Worm (Caenorhabditis elegans) whole organism, young adult: ENCODE data around the gene F56D5.5.
A peak's percentile ranks its signal among the peaks of the same experiment; 100 is the strongest.

Source experiments
- B0261.1 ChIP-seq: sonication (generic microtip); optimal IDR thresholded peaks from 2 replicates; lab custom pipeline; 2016; ENCODE audit warnings: mild to moderate bottlenecking, missing genetic modification characterization, moderate library complexity, missing compliant biosample characterization
- B0336.3 ChIP-seq: fragments of 200-800 bp; sonication (Bioruptor generic); IDR thresholded peaks from 2 replicates; pipeline ENCODE4 v1.3.6; 2022; ENCODE audit warnings: missing genetic modification characterization, missing compliant biosample characterization
- C06A6.2 ChIP-seq: fragments of 200-800 bp; sonication (Bioruptor generic); conservative IDR thresholded peaks from 2 replicates; pipeline ENCODE4 v1.3.6; 2022; ENCODE audit warnings: missing genetic modification characterization, missing compliant biosample characterization
- C17E4.6 ChIP-seq: fragments of 200-800 bp; sonication (Bioruptor generic); IDR thresholded peaks from 2 replicates; pipeline ENCODE4 v1.3.6; 2022; ENCODE audit warnings: missing genetic modification reagents, missing genetic modification characterization, missing compliant biosample characterization
- F10E7.11 ChIP-seq: sonication (generic microtip); optimal IDR thresholded peaks from 2 replicates; lab custom pipeline; 2017; ENCODE audit warnings: mild to moderate bottlenecking, missing genetic modification characterization, moderate library complexity, missing compliant biosample characterization
- F22D6.2 ChIP-seq: sonication (generic microtip); optimal IDR thresholded peaks from 2 replicates; lab custom pipeline; 2016; ENCODE audit warnings: mild to moderate bottlenecking, missing genetic modification characterization, missing compliant biosample characterization
- F39B2.1 ChIP-seq: fragments of 200-800 bp; sonication (Bioruptor generic); IDR thresholded peaks from 2 replicates; pipeline ENCODE4 v1.3.6; 2022; ENCODE audit warnings: missing genetic modification reagents, missing genetic modification characterization, missing compliant biosample characterization
- F52B5.7 ChIP-seq: sonication (generic microtip); optimal IDR thresholded peaks from 2 replicates; lab custom pipeline; 2016; ENCODE audit warnings: mild to moderate bottlenecking, missing genetic modification characterization, missing compliant biosample characterization
- F57A8.1 ChIP-seq: fragments of 200-800 bp; sonication (Bioruptor generic); optimal IDR thresholded peaks from 2 replicates; lab custom pipeline; 2018; ENCODE audit warnings: mild to moderate bottlenecking, missing genetic modification characterization, moderate library complexity, missing compliant biosample characterization
- Y53G8AR.9 ChIP-seq: fragments of 200-800 bp; sonication (Bioruptor generic); conservative IDR thresholded peaks from 2 replicates; pipeline ENCODE4 v1.3.6; 2022; ENCODE audit warnings: missing genetic modification reagents, missing genetic modification characterization, missing compliant biosample characterization
- Y67H2A.10 ChIP-seq: fragments of 200-800 bp; sonication (Bioruptor generic); conservative IDR thresholded peaks from 2 replicates; pipeline ENCODE4 v1.3.6; 2022; ENCODE audit warnings: missing genetic modification reagents, missing genetic modification characterization, missing compliant biosample characterization
- Y79H2A.3 ChIP-seq: fragments of 200-800 bp; sonication (Bioruptor generic); conservative IDR thresholded peaks from 2 replicates; pipeline ENCODE4 v1.3.6; 2022; ENCODE audit warnings: missing genetic modification reagents, missing genetic modification characterization, missing compliant biosample characterization
- aptf-2 ChIP-seq: fragments of 200-800 bp; sonication (Bioruptor generic); conservative IDR thresholded peaks from 2 replicates; pipeline ENCODE4 v1.3.6; 2022; ENCODE audit warnings: missing genetic modification reagents, missing genetic modification characterization, missing compliant biosample characterization
- athp-1 ChIP-seq: sonication (generic microtip); optimal IDR thresholded peaks from 2 replicates; lab custom pipeline; 2017; ENCODE audit warnings: mild to moderate bottlenecking, missing genetic modification characterization, missing compliant biosample characterization
- attf-6 ChIP-seq: fragments of 200-800 bp; sonication (Bioruptor generic); IDR thresholded peaks from 2 replicates; pipeline ENCODE4 v1.3.6; 2022; ENCODE audit warnings: missing genetic modification reagents, missing genetic modification characterization, missing compliant biosample characterization
- bed-2 ChIP-seq: fragments of 200-800 bp; sonication (Bioruptor generic); IDR thresholded peaks from 2 replicates; pipeline ENCODE4 v1.3.6; 2022; ENCODE audit warnings: missing genetic modification reagents, missing genetic modification characterization, missing compliant biosample characterization
- ceh-40 ChIP-seq: fragments of 200-800 bp; sonication (Bioruptor generic); IDR thresholded peaks from 2 replicates; pipeline ENCODE4 v1.3.6; 2022; ENCODE audit warnings: missing genetic modification characterization, missing compliant biosample characterization
- die-1 ChIP-seq: sonication (generic microtip); optimal IDR thresholded peaks from 2 replicates; lab custom pipeline; 2016; ENCODE audit warnings: missing genotype, mild to moderate bottlenecking, missing genetic modification characterization, missing compliant biosample characterization
- dpff-1 ChIP-seq: sonication (generic microtip); optimal IDR thresholded peaks from 2 replicates; lab custom pipeline; 2017; ENCODE audit warnings: mild to moderate bottlenecking, missing genetic modification characterization, missing compliant biosample characterization
- dpl-1 ChIP-seq: fragments of 150-350 bp; optimal IDR thresholded peaks from 2 replicates; lab custom pipeline; 2014; ENCODE audit warnings: missing biosample characterization, missing genetic modification reagents, missing genetic modification characterization
- ets-4 ChIP-seq: fragments of 200-800 bp; sonication (Bioruptor generic); optimal IDR thresholded peaks from 2 replicates; lab custom pipeline; 2018; ENCODE audit warnings: mild to moderate bottlenecking, missing genetic modification characterization, missing compliant biosample characterization
- fkh-3 ChIP-seq: sonication (generic microtip); optimal IDR thresholded peaks from 2 replicates; lab custom pipeline; 2016; ENCODE audit warnings: mild to moderate bottlenecking, missing genetic modification characterization, missing compliant biosample characterization
- gei-17 ChIP-seq: fragments of 200-800 bp; sonication (Bioruptor generic); optimal IDR thresholded peaks from 2 replicates; lab custom pipeline; 2018; ENCODE audit warnings: mild to moderate bottlenecking, missing genetic modification characterization, missing compliant biosample characterization
- him-1 ChIP-seq: sonication (generic microtip); optimal IDR thresholded peaks from 2 replicates; lab custom pipeline; 2016; ENCODE audit warnings: missing genotype, missing genetic modification reagents, missing genetic modification characterization, missing compliant biosample characterization
- hlh-26 ChIP-seq: fragments of 200-800 bp; sonication (Bioruptor generic); conservative IDR thresholded peaks from 2 replicates; pipeline ENCODE4 v1.3.6; 2022; ENCODE audit warnings: missing genetic modification reagents, missing genetic modification characterization, missing compliant biosample characterization
- hmg-1.2 ChIP-seq: fragments of 200-800 bp; sonication (Bioruptor generic); IDR thresholded peaks from 2 replicates; pipeline ENCODE4 v1.3.6; 2022; ENCODE audit warnings: missing genetic modification reagents, missing genetic modification characterization, missing compliant biosample characterization
- hsf-1 ChIP-seq: fragments of 200-800 bp; sonication (Bioruptor generic); IDR thresholded peaks from 2 replicates; pipeline ENCODE4 v1.3.6; 2022; ENCODE audit warnings: missing genetic modification reagents, missing genetic modification characterization, missing compliant biosample characterization
- lag-1 ChIP-seq: fragments of 200-800 bp; sonication (Bioruptor generic); IDR thresholded peaks from 2 replicates; pipeline ENCODE4 v1.3.6; 2022; ENCODE audit warnings: missing genetic modification reagents, missing genetic modification characterization, missing compliant biosample characterization
- let-526 ChIP-seq: fragments of 200-800 bp; sonication (Bioruptor generic); IDR thresholded peaks from 2 replicates; pipeline ENCODE4 v1.3.6; 2022; ENCODE audit warnings: missing genetic modification reagents, missing genetic modification characterization, missing compliant biosample characterization
- lin-54 ChIP-seq: fragments of 200-800 bp; sonication (Bioruptor generic); optimal IDR thresholded peaks from 2 replicates; lab custom pipeline; 2018; ENCODE audit warnings: mild to moderate bottlenecking, missing genetic modification characterization, missing compliant biosample characterization
- lsl-1 ChIP-seq: fragments of 200-800 bp; sonication (Bioruptor generic); optimal IDR thresholded peaks from 2 replicates; lab custom pipeline; 2018; ENCODE audit warnings: mild to moderate bottlenecking, missing genetic modification characterization, moderate library complexity, missing compliant biosample characterization
- madf-3 ChIP-seq: fragments of 200-800 bp; sonication (Bioruptor generic); IDR thresholded peaks from 2 replicates; pipeline ENCODE4 v1.3.6; 2022; ENCODE audit warnings: missing genetic modification reagents, missing genetic modification characterization, missing compliant biosample characterization
- mel-28 ChIP-seq: sonication (generic microtip); optimal IDR thresholded peaks from 2 replicates; lab custom pipeline; 2016; ENCODE audit warnings: borderline replicate concordance, mild to moderate bottlenecking, missing genetic modification characterization, missing compliant biosample characterization
- mes-4 ChIP-seq: sonication (generic microtip); optimal IDR thresholded peaks from 2 replicates; lab custom pipeline; 2016; ENCODE audit warnings: missing genotype, missing genetic modification characterization, missing compliant biosample characterization
- nfya-2 ChIP-seq: fragments of 200-800 bp; sonication (Bioruptor generic); IDR thresholded peaks from 2 replicates; pipeline ENCODE4 v1.3.6; 2022; ENCODE audit warnings: missing genetic modification reagents, missing genetic modification characterization, missing compliant biosample characterization
- nhr-120 ChIP-seq: fragments of 200-800 bp; sonication (Bioruptor generic); IDR thresholded peaks from 2 replicates; pipeline ENCODE4 v1.3.6; 2022; ENCODE audit warnings: missing genetic modification characterization, missing compliant biosample characterization
- nhr-27 ChIP-seq: fragments of 200-800 bp; sonication (Bioruptor generic); optimal IDR thresholded peaks from 2 replicates; lab custom pipeline; 2018; ENCODE audit warnings: mild to moderate bottlenecking, missing genetic modification characterization, moderate library complexity, missing compliant biosample characterization
- nhr-90 ChIP-seq: sonication (generic microtip); optimal IDR thresholded peaks from 2 replicates; lab custom pipeline; 2016; ENCODE audit warnings: missing genotype, mild to moderate bottlenecking, missing genetic modification characterization, missing compliant biosample characterization
- rcor-1 ChIP-seq: fragments of 200-800 bp; sonication (Bioruptor generic); IDR thresholded peaks from 2 replicates; pipeline ENCODE4 v1.3.6; 2022; ENCODE audit warnings: missing genetic modification reagents, missing genetic modification characterization, missing compliant biosample characterization
- rec-8 ChIP-seq, 2 experiments: sonication (generic microtip); optimal IDR thresholded peaks; 2 replicates each; lab custom pipeline; 2016; ENCODE audit warnings: mild to moderate bottlenecking in 2 of 2, missing genetic modification characterization in 2 of 2, missing genetic modification reagents in 2 of 2, missing genotype in 2 of 2, missing biosample characterization in 1 of 2, missing compliant biosample characterization in 1 of 2, moderate library complexity in 1 of 2
- repo-1 ChIP-seq: sonication (generic microtip); optimal IDR thresholded peaks from 2 replicates; lab custom pipeline; 2017; ENCODE audit warnings: mild to moderate bottlenecking, missing genetic modification characterization, missing compliant biosample characterization
- rpc-1 ChIP-seq, 2 experiments: fragments of 150-350 bp in 1 of 2; sonication (generic microtip) in 1 of 2; optimal IDR thresholded peaks; 2 replicates each; lab custom pipeline; 2014 to 2018; ENCODE audit warnings: missing biosample characterization in 1 of 2, missing genetic modification characterization in 1 of 2, missing genetic modification reagents in 1 of 2, missing genotype in 1 of 2
- snpc-1.3 ChIP-seq: sonication (generic microtip); optimal IDR thresholded peaks from 2 replicates; lab custom pipeline; 2017; ENCODE audit warnings: missing genetic modification characterization, mild to moderate bottlenecking, missing compliant biosample characterization, antibody characterized with exemption, moderate library complexity, missing genotype, missing genetic modification reagents; ENCODE audit not compliant: insufficient read depth
- snpc-3.4 ChIP-seq: sonication (generic microtip); optimal IDR thresholded peaks from 2 replicates; lab custom pipeline; 2017; ENCODE audit warnings: missing genetic modification characterization, mild to moderate bottlenecking, missing compliant biosample characterization, antibody characterized with exemption, moderate library complexity, missing genotype, missing genetic modification reagents
- tbp1 ChIP-seq: fragments of 200-800 bp; sonication (Bioruptor generic); optimal IDR thresholded peaks from 2 replicates; lab custom pipeline; 2018; ENCODE audit warnings: mild to moderate bottlenecking, missing genetic modification characterization, missing compliant biosample characterization
- unc-62 ChIP-seq: fragments of 150-350 bp; optimal IDR thresholded peaks from 2 replicates; lab custom pipeline; 2014; ENCODE audit warnings: missing biosample characterization, missing genetic modification reagents, missing genetic modification characterization
- ztf-25 ChIP-seq: fragments of 200-800 bp; sonication (Bioruptor generic); IDR thresholded peaks from 2 replicates; pipeline ENCODE4 v1.3.6; 2022; ENCODE audit warnings: missing genetic modification reagents, missing genetic modification characterization, missing compliant biosample characterization
- ztf-26 ChIP-seq: sonication (generic microtip); optimal IDR thresholded peaks from 2 replicates; lab custom pipeline; 2017; ENCODE audit warnings: missing genetic modification characterization, missing compliant biosample characterization
- ztf-28 ChIP-seq: fragments of 200-800 bp; sonication (Bioruptor generic); IDR thresholded peaks from 2 replicates; pipeline ENCODE4 v1.3.6; 2022; ENCODE audit warnings: missing genetic modification reagents, missing genetic modification characterization, missing compliant biosample characterization

Gene F56D5.5

DNA sequence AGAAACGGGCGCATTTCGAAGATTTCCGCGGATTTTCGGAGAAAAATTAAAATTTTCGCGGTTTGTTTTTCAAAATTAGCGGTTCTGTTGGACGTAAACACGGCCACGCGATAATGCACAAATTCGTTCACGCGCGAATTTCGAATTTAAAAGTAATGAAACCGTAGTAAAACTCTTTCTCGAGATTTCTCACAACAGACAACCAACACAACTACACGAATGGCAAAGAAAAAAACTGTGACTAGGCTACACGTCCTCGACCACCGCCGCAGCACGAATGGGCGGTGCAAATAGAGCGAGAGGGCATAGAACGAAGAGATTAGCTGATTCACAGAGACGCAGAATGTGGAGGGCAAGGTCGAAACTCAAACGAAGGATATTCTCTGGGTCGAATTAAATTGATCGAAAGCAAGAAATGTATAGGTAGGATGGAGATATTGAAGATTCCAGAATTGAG is 33.0 kb upstream of the F56D5.5 start, which contains the start of gene idh-1 (continued):
- TF ChIP-seq C06A6.2 (GFP tag; lab: Robert Waterston, UW) (no peak), let-526 (GFP tag; lab: Robert Waterston, UW) (no peak), lag-1 (GFP tag; lab: Robert Waterston, UW) (no peak), snpc-1.3 (tag; lab: Kevin White, UChicago) (peak; percentile 61), die-1 (no peak), aptf-2 (GFP tag; lab: Robert Waterston, UW) (no peak), nhr-120 (GFP tag; lab: Robert Waterston, UW) (no peak), rec-8 (tag; optimal IDR thresholded peaks at IDR 0.05; lab: Kevin White, UChicago) (no peak), athp-1 (tag; lab: Kevin White, UChicago) (no peak), hlh-26 (GFP tag; lab: Robert Waterston, UW) (no peak), attf-6 (GFP tag; lab: Robert Waterston, UW) (peak; percentile 59; the same call in 1 of the 2 replicates), F10E7.11 (tag; lab: Kevin White, UChicago) (no peak), mes-4 (tag; lab: Kevin White, UChicago) (no peak), hsf-1 (peak; percentile 65), rcor-1 (GFP tag; lab: Robert Waterston, UW) (0 out of 2 replicates have a peak, but pooled peaks have one; percentile 19), ztf-26 (tag; lab: Kevin White, UChicago) (no peak), ztf-28 (GFP tag; lab: Robert Waterston, UW) (no peak), ztf-25 (GFP tag; lab: Robert Waterston, UW) (no peak), gei-17 (no peak), snpc-3.4 (tag; lab: Kevin White, UChicago) (peak; percentile 75), nhr-27 (tag; lab: Kevin White, UChicago) (no peak), repo-1 (no peak), Y53G8AR.9 (GFP tag; lab: Robert Waterston, UW) (no peak), Y79H2A.3 (GFP tag; lab: Robert Waterston, UW) (no peak), nfya-2 (GFP tag; lab: Robert Waterston, UW) (no peak), bed-2 (no peak), F52B5.7 (tag; lab: Kevin White, UChicago) (no peak), lin-54 (GFP tag; lab: Kevin White, UChicago) (peak; percentile 89), lsl-1 (GFP tag; lab: Kevin White, UChicago) (peak; percentile 74), mel-28 (tag; lab: Kevin White, UChicago) (no peak), rpc-1 (optimal IDR thresholded peaks at IDR 0.05; lab: Kevin White, UChicago) (no peak), rpc-1 (tag; optimal IDR thresholded peaks at IDR 0.05; lab: Kevin White, UChicago) (no peak), F39B2.1 (GFP tag; lab: Robert Waterston, UW) (no peak), fkh-3 (tag; lab: Kevin White, UChicago) (no peak), dpff-1 (tag; lab: Kevin White, UChicago) (no peak), tbp1 (GFP tag; lab: Kevin White, UChicago) (peak; percentile 53), F22D6.2 (tag; lab: Kevin White, UChicago) (no peak), madf-3 (GFP tag; lab: Robert Waterston, UW) (0 out of 2 replicates have a peak, but pooled peaks have one; percentile 55), unc-62 (GFP tag; lab: Kevin White, UChicago) (no peak), him-1 (no peak), B0336.3 (peak; percentile 71), Y67H2A.10 (GFP tag; lab: Robert Waterston, UW) (no peak; the same call in 1 of the 2 replicates), ceh-40 (GFP tag; lab: Robert Waterston, UW) (no peak), ets-4 (GFP tag; lab: Kevin White, UChicago) (no peak), nhr-90 (tag; lab: Kevin White, UChicago) (no peak), F57A8.1 (GFP tag; lab: Kevin White, UChicago) (no peak), B0261.1 (tag; lab: Kevin White, UChicago) (no peak), dpl-1 (GFP tag; lab: Kevin White, UChicago) (peak; percentile 88), C17E4.6 (no peak), hmg-1.2 (GFP tag; lab: Robert Waterston, UW) (peak; percentile 58)
